Fruit fly (Drosophila melanogaster) whole organism, embryonic: ENCODE measurements around the gene Cpr67Fa2.

Source experiments
- BtbVII ChIP-seq: fragments of 200-800 bp; sonication (Bioruptor generic); optimal IDR thresholded peaks from 3 replicates; lab custom pipeline; 2017; ENCODE audit warnings: missing biosample characterization, mild to moderate bottlenecking, missing genetic modification characterization
- C15 ChIP-seq: fragments of 200-800 bp; sonication (Bioruptor generic); IDR thresholded peaks from 3 replicates; pipeline ENCODE4 v1.3.6; 2022; ENCODE audit warnings: missing biosample characterization, missing genetic modification characterization
- CG11247 ChIP-seq: fragments of 200-800 bp; sonication (Bioruptor generic); IDR thresholded peaks from 2 replicates; pipeline ENCODE4 v1.3.6; 2022; ENCODE audit warnings: missing biosample characterization, missing genetic modification characterization
- CG11723 ChIP-seq: fragments of 200-800 bp; sonication (Bioruptor generic); optimal IDR thresholded peaks from 2 replicates; lab custom pipeline; 2017; ENCODE audit warnings: missing biosample characterization, mild to moderate bottlenecking, missing genetic modification characterization
- CG12071 ChIP-seq: fragments of 200-800 bp; sonication (Bioruptor generic); optimal IDR thresholded peaks from 3 replicates; lab custom pipeline; 2018; ENCODE audit warnings: missing biosample characterization, mild to moderate bottlenecking, missing genetic modification characterization
- CG12391 ChIP-seq: fragments of 200-800 bp; sonication (Bioruptor generic); optimal IDR thresholded peaks from 3 replicates; lab custom pipeline; 2018; ENCODE audit warnings: missing biosample characterization, mild to moderate bottlenecking, missing genetic modification characterization, moderate library complexity
- CG12942 ChIP-seq: fragments of 200-800 bp; sonication (Bioruptor generic); optimal IDR thresholded peaks from 3 replicates; lab custom pipeline; 2016; ENCODE audit warnings: missing biosample characterization, missing genetic modification characterization
- CG15011 ChIP-seq: fragments of 200-800 bp; sonication (Bioruptor generic); optimal IDR thresholded peaks from 3 replicates; lab custom pipeline; 2018; ENCODE audit warnings: missing biosample characterization, mild to moderate bottlenecking, missing genetic modification characterization
- CG15514 ChIP-seq: fragments of 200-800 bp; sonication (Bioruptor generic); optimal IDR thresholded peaks from 3 replicates; lab custom pipeline; 2017; ENCODE audit warnings: missing biosample characterization, missing genetic modification characterization, mild to moderate bottlenecking, moderate library complexity, missing genetic modification reagents
- CG17328 ChIP-seq: fragments of 200-800 bp; sonication (Bioruptor generic); IDR thresholded peaks from 2 replicates; pipeline ENCODE4 v1.3.6; 2022; ENCODE audit warnings: missing biosample characterization, missing genetic modification characterization
- CG17829 ChIP-seq: fragments of 200-800 bp; optimal IDR thresholded peaks from 2 replicates; lab custom pipeline; 2019; ENCODE audit warnings: missing biosample characterization, mild to moderate bottlenecking, missing genetic modification characterization, moderate library complexity
- CG2712 ChIP-seq: fragments of 200-800 bp; optimal IDR thresholded peaks from 3 replicates; lab custom pipeline; 2019; ENCODE audit warnings: missing biosample characterization, mild to moderate bottlenecking, missing genetic modification characterization, moderate library complexity
- CG31224 ChIP-seq: fragments of 200-800 bp; sonication (Bioruptor generic); IDR thresholded peaks from 2 replicates; pipeline ENCODE4 v1.3.6; 2022; ENCODE audit warnings: missing biosample characterization, missing genetic modification characterization
- CG32767 ChIP-seq: fragments of 200-800 bp; sonication (Bioruptor generic); IDR thresholded peaks from 2 replicates; pipeline ENCODE4 v1.3.6; 2022; ENCODE audit warnings: missing biosample characterization, missing genetic modification characterization
- CG33557 ChIP-seq: fragments of 200-800 bp; sonication (Bioruptor generic); optimal IDR thresholded peaks from 2 replicates; lab custom pipeline; 2019; ENCODE audit warnings: missing biosample characterization, mild to moderate bottlenecking, missing genetic modification characterization, moderate library complexity
- CG42726 ChIP-seq: fragments of 200-800 bp; sonication (Bioruptor generic); IDR thresholded peaks from 2 replicates; pipeline ENCODE4 v1.3.6; 2022; ENCODE audit warnings: missing biosample characterization, missing genetic modification characterization; ENCODE audit not compliant: partially characterized antibody
- CG6683 ChIP-seq: fragments of 200-800 bp; sonication (Bioruptor generic); optimal IDR thresholded peaks from 2 replicates; lab custom pipeline; 2017; ENCODE audit warnings: missing biosample characterization, mild to moderate bottlenecking, missing genetic modification characterization, missing genetic modification reagents
- CG6791 ChIP-seq: fragments of 200-800 bp; sonication (Bioruptor generic); IDR thresholded peaks from 3 replicates; pipeline ENCODE4 v1.3.6; 2022; ENCODE audit warnings: missing biosample characterization, missing genetic modification characterization; ENCODE audit not compliant: partially characterized antibody
- CG9609 ChIP-seq: fragments of 200-800 bp; sonication (Bioruptor generic); optimal IDR thresholded peaks from 3 replicates; lab custom pipeline; 2016; ENCODE audit warnings: missing biosample characterization, missing genetic modification characterization
- CG9876 ChIP-seq: fragments of 200-800 bp; sonication (Bioruptor generic); optimal IDR thresholded peaks from 2 replicates; lab custom pipeline; 2016; ENCODE audit warnings: missing biosample characterization, missing genetic modification characterization
- D ChIP-seq, 2 experiments: fragments of 200-800 bp in 1 of 2; fragments of >200 bp in 1 of 2; sonication (Bioruptor generic) in 1 of 2; optimal IDR thresholded peaks; 2 replicates in 1 of 2; 3 replicates in 1 of 2; lab custom pipeline; 2017; ENCODE audit warnings: mild to moderate bottlenecking in 1 of 2, missing biosample characterization in 1 of 2, missing genetic modification characterization in 1 of 2, missing genetic modification reagents in 1 of 2
- D19A ChIP-seq: fragments of 200-800 bp; optimal IDR thresholded peaks from 3 replicates; lab custom pipeline; 2019; ENCODE audit warnings: missing biosample characterization, mild to moderate bottlenecking, missing genetic modification characterization, moderate library complexity
- Elba2 ChIP-seq: fragments of 200-800 bp; sonication (Bioruptor generic); optimal IDR thresholded peaks from 3 replicates; lab custom pipeline; 2016; ENCODE audit warnings: missing biosample characterization, missing genetic modification characterization
- HLH3B ChIP-seq: fragments of 200-800 bp; sonication (Bioruptor generic); IDR thresholded peaks from 2 replicates; pipeline ENCODE4 v1.3.6; 2022; ENCODE audit warnings: missing biosample characterization, missing genetic modification characterization
- Hey ChIP-seq: fragments of 200-800 bp; sonication (Bioruptor generic); optimal IDR thresholded peaks from 3 replicates; lab custom pipeline; 2018; ENCODE audit warnings: missing biosample characterization, mild to moderate bottlenecking, missing genetic modification characterization
- Lpt ChIP-seq: fragments of >200 bp; optimal IDR thresholded peaks from 2 replicates; lab custom pipeline; 2018; ENCODE audit warnings: missing biosample characterization, missing genetic modification characterization
- Med ChIP-seq: fragments of 200-800 bp; sonication (Bioruptor generic); peaks from one replicate; lab custom pipeline; 2016; ENCODE audit warnings: missing biosample characterization, missing genetic modification characterization, mild to moderate bottlenecking, inconsistent platforms, moderate library complexity
- Mrtf ChIP-seq: fragments of 200-800 bp; sonication (Bioruptor generic); IDR thresholded peaks from 3 replicates; pipeline ENCODE4 v1.3.6; 2022; ENCODE audit warnings: missing biosample characterization, missing genetic modification characterization
- Nf-YB ChIP-seq: fragments of 200-800 bp; sonication (Bioruptor generic); optimal IDR thresholded peaks from 3 replicates; lab custom pipeline; 2019; ENCODE audit warnings: missing biosample characterization, mild to moderate bottlenecking, missing genetic modification characterization, moderate library complexity
- Optix ChIP-seq: fragments of 200-800 bp; sonication (Bioruptor generic); IDR thresholded peaks from 3 replicates; pipeline ENCODE4 v1.3.6; 2022; ENCODE audit warnings: missing biosample characterization, missing genetic modification characterization
- PHDP ChIP-seq: fragments of 200-800 bp; sonication (Bioruptor generic); optimal IDR thresholded peaks from 3 replicates; lab custom pipeline; 2018; ENCODE audit warnings: missing biosample characterization, mild to moderate bottlenecking, missing genetic modification characterization, moderate library complexity
- Rx ChIP-seq: fragments of 200-800 bp; sonication (Bioruptor generic); IDR thresholded peaks from 2 replicates; pipeline ENCODE4 v1.3.6; 2022; ENCODE audit warnings: missing biosample characterization, missing genetic modification characterization
- Sox100B ChIP-seq: fragments of 200-800 bp; sonication (Bioruptor generic); optimal IDR thresholded peaks from 3 replicates; lab custom pipeline; 2018; ENCODE audit warnings: missing biosample characterization, mild to moderate bottlenecking, missing genetic modification characterization
- Ssrp ChIP-seq: fragments of 200-800 bp; sonication (Bioruptor generic); optimal IDR thresholded peaks from 2 replicates; lab custom pipeline; 2018; ENCODE audit warnings: missing biosample characterization, mild to moderate bottlenecking, missing genetic modification characterization, moderate library complexity
- Xbp1 ChIP-seq: fragments of 200-800 bp; sonication (Bioruptor generic); optimal IDR thresholded peaks from 3 replicates; lab custom pipeline; 2016; ENCODE audit warnings: missing biosample characterization, mild to moderate bottlenecking, missing genetic modification characterization
- bcd ChIP-seq: fragments of 200-800 bp; sonication (Bioruptor generic); optimal IDR thresholded peaks from 2 replicates; lab custom pipeline; 2017; ENCODE audit warnings: missing biosample characterization, mild to moderate bottlenecking, missing genetic modification characterization
- br ChIP-seq: fragments of >200 bp; optimal IDR thresholded peaks from 2 replicates; lab custom pipeline; 2017
- croc ChIP-seq: fragments of 200-800 bp; sonication (Bioruptor generic); conservative IDR thresholded peaks from 3 replicates; pipeline ENCODE4 v1.3.6; 2022; ENCODE audit warnings: missing biosample characterization, missing genetic modification characterization
- crol ChIP-seq: fragments of 200-800 bp; sonication (Bioruptor generic); IDR thresholded peaks from 2 replicates; pipeline ENCODE4 v1.3.6; 2022; ENCODE audit warnings: missing biosample characterization, missing genetic modification characterization
- da ChIP-seq: fragments of 200-800 bp; sonication (Bioruptor generic); optimal IDR thresholded peaks from 2 replicates; lab custom pipeline; 2016; ENCODE audit warnings: missing biosample characterization, missing genetic modification characterization
- dysf ChIP-seq: fragments of 200-800 bp; sonication (Bioruptor generic); IDR thresholded peaks from 3 replicates; pipeline ENCODE4 v1.3.6; 2022; ENCODE audit warnings: missing biosample characterization, missing genetic modification characterization
- ems ChIP-seq: fragments of 200-800 bp; sonication (Bioruptor generic); optimal IDR thresholded peaks from 3 replicates; lab custom pipeline; 2016; ENCODE audit warnings: missing biosample characterization, missing genetic modification characterization
- esg ChIP-seq: fragments of 200-800 bp; sonication (Bioruptor generic); conservative IDR thresholded peaks from 2 replicates; pipeline ENCODE4 v1.3.6; 2022; ENCODE audit warnings: missing biosample characterization, missing genetic modification characterization
- eve ChIP-seq, 2 experiments: fragments of >200 bp; optimal IDR thresholded peaks; 2 replicates each; lab custom pipeline; 2017; ENCODE audit warnings: missing biosample characterization in 2 of 2, missing genetic modification characterization in 2 of 2
- lab ChIP-seq: fragments of 200-800 bp; sonication (Bioruptor generic); optimal IDR thresholded peaks from 3 replicates; lab custom pipeline; 2017; ENCODE audit warnings: missing biosample characterization, missing genetic modification characterization, mild to moderate bottlenecking, moderate library complexity, missing genetic modification reagents
- salm ChIP-seq: fragments of 200-800 bp; sonication (Bioruptor generic); optimal IDR thresholded peaks from 2 replicates; lab custom pipeline; 2018; ENCODE audit warnings: missing biosample characterization, mild to moderate bottlenecking, missing genetic modification characterization
- stc ChIP-seq: fragments of 200-800 bp; sonication (Bioruptor generic); IDR thresholded peaks from 2 replicates; pipeline ENCODE4 v1.3.6; 2022; ENCODE audit warnings: missing biosample characterization, missing genetic modification characterization
- tin ChIP-seq: fragments of 200-800 bp; sonication (Bioruptor generic); optimal IDR thresholded peaks from 3 replicates; lab custom pipeline; 2016; ENCODE audit warnings: missing biosample characterization, missing genetic modification characterization
- toy ChIP-seq: fragments of 200-800 bp; sonication (Bioruptor generic); IDR thresholded peaks from 2 replicates; pipeline ENCODE4 v1.3.6; 2022; ENCODE audit warnings: missing biosample characterization, missing genetic modification characterization
- ttk ChIP-seq: fragments of 200-800 bp; sonication (Bioruptor generic); IDR thresholded peaks from 2 replicates; pipeline ENCODE4 v2.1.2; 2022; ENCODE audit warnings: missing biosample characterization, missing genetic modification characterization
- vvl ChIP-seq: fragments of 200-800 bp; sonication (Bioruptor generic); IDR thresholded peaks from 2 replicates; pipeline ENCODE4 v1.3.6; 2022; ENCODE audit warnings: missing biosample characterization, missing genetic modification characterization

The Cpr67Fa2 gene

DNA sequence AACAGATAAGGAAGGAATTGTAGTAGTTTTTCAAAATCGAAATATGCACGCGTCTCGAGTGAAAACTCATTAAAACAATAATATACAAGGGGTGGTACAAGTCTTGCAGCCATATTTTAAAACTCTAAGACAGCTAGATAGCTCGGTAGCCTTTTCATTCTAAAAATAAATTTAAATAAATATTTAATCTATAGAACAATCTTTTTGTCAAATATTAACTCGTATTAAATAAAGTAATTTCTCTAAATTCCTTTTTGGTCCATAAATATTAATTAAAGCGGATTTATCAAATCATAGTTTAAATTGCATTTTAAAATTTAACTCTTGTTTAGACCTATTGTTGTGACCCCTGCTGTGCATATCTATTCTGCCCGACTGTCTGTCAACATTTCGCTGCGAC lies 48.2 kb upstream of the Cpr67Fa2 start (continued):
- peak; percentile 47; the same call in 1 of the 3 replicates for TF ChIP-seq dysf (GFP tag; lab: Robert Waterston, UW)
- TF ChIP-seq CG32767 (GFP tag; lab: Robert Waterston, UW) = no peak
- TF ChIP-seq Lpt (GFP tag; lab: Kevin White, UChicago) = no peak
- TF ChIP-seq lab (GFP tag; lab: Kevin White, UChicago) = no peak
- peak; percentile 47 for TF ChIP-seq Nf-YB
- no peak for TF ChIP-seq CG15011 (GFP tag; lab: Kevin White, UChicago)
- no peak for TF ChIP-seq Optix (GFP tag; lab: Robert Waterston, UW)
- peak; percentile 56 for TF ChIP-seq PHDP (tag; lab: Kevin White, UChicago)
- no peak for TF ChIP-seq CG6791 (GFP tag; lab: Robert Waterston, UW)
- 0 out of 2 replicates have a peak, but pooled peaks have one; percentile 6 for TF ChIP-seq Rx (GFP tag; lab: Robert Waterston, UW)
- peak; percentile 54 for TF ChIP-seq bcd (GFP tag; lab: Kevin White, UChicago)
- 0 out of 2 replicates have a peak, but pooled peaks have one; percentile 16 for TF ChIP-seq esg (GFP tag; lab: Robert Waterston, UW)
- no peak for TF ChIP-seq CG31224 (GFP tag; lab: Robert Waterston, UW)
- peak; percentile 82 for TF ChIP-seq CG33557
- no peak for TF ChIP-seq ttk
- TF ChIP-seq D (optimal IDR thresholded peaks at IDR 0.05; lab: Kevin White, UChicago) = no peak
- peak; percentile 74 for TF ChIP-seq D (GFP tag; optimal IDR thresholded peaks at IDR 0.05; lab: Kevin White, UChicago)
- no peak for TF ChIP-seq CG6683 (GFP tag; lab: Kevin White, UChicago)
- TF ChIP-seq CG12391 (tag; lab: Kevin White, UChicago) = peak; percentile 76
- TF ChIP-seq CG9609 (GFP tag; lab: Kevin White, UChicago) = no peak
- peak; percentile 15 for TF ChIP-seq salm (tag; lab: Kevin White, UChicago)
- TF ChIP-seq HLH3B (GFP tag; lab: Robert Waterston, UW) = no peak
- TF ChIP-seq CG17829 (tag; lab: Kevin White, UChicago) = peak; percentile 83
- TF ChIP-seq Ssrp (tag; lab: Kevin White, UChicago) = peak; percentile 76
- TF ChIP-seq CG9876 = no peak
- peak; percentile 41; the same call in 1 of the 2 replicates for TF ChIP-seq vvl (GFP tag; lab: Robert Waterston, UW)
- TF ChIP-seq br (lab: Kevin White, UChicago) = no peak
- TF ChIP-seq Hey (tag; lab: Kevin White, UChicago) = no peak
- no peak for TF ChIP-seq C15 (GFP tag; lab: Robert Waterston, UW)
- TF ChIP-seq D19A (tag; lab: Kevin White, UChicago) = peak; percentile 80
- peak; percentile 17 for TF ChIP-seq CG12942 (GFP tag; lab: Kevin White, UChicago)
- TF ChIP-seq CG11247 (GFP tag; lab: Robert Waterston, UW) = no peak
- peak; percentile 42 for TF ChIP-seq Med (GFP tag; lab: Kevin White, UChicago)
- TF ChIP-seq tin = peak; percentile 29
- no peak for TF ChIP-seq CG12071 (GFP tag; lab: Kevin White, UChicago)
- TF ChIP-seq da (GFP tag; lab: Kevin White, UChicago) = no peak
- peak; percentile 82 for TF ChIP-seq Sox100B (GFP tag; lab: Kevin White, UChicago)
- TF ChIP-seq BtbVII = peak; percentile 31
- no peak for TF ChIP-seq eve (GFP tag; optimal IDR thresholded peaks at IDR 0.05; lab: Kevin White, UChicago)
- no peak for TF ChIP-seq toy (GFP tag; lab: Robert Waterston, UW)
- TF ChIP-seq croc (GFP tag; lab: Robert Waterston, UW) = no peak; the same call in 2 of the 3 replicates
- TF ChIP-seq Mrtf (GFP tag; lab: Robert Waterston, UW) = no peak
- TF ChIP-seq CG15514 (GFP tag; lab: Kevin White, UChicago) = no peak
- peak; percentile 47 for TF ChIP-seq CG11723 (GFP tag; lab: Kevin White, UChicago)
- TF ChIP-seq stc = no peak
- peak; percentile 23; the same call in 1 of the 2 replicates for TF ChIP-seq CG17328
- TF ChIP-seq CG2712 = peak; percentile 87
- no peak for TF ChIP-seq Elba2 (GFP tag; lab: Kevin White, UChicago)
- no peak for TF ChIP-seq crol (GFP tag; lab: Robert Waterston, UW)
- TF ChIP-seq CG42726 = no peak
- TF ChIP-seq ems (GFP tag; lab: Kevin White, UChicago) = no peak
- peak; percentile 43 for TF ChIP-seq Xbp1 (GFP tag; lab: Kevin White, UChicago)
